Fruit fly (Drosophila melanogaster): Measurements from ENCODE around the gene CG12795.

The CG12795 gene

DNA sequence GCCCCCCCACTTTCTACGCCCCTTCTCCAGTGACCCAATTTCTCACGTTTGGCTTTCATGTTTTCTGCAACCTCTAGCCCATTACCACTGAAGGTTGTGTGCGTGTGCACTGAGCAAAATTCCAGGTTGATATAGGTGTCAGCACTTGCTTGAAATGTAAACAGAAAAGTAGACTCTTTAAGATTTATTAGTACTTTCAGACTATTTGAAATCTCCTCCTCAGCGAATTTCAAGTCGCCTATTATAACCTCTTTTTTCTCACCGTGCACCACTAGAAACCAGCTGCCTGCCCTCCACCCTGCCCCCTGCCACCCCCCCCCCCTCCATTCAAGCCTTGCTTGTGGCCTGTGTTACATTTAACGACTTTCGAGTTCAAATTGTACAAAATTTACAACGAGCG, 17.2 kb upstream of the CG12795 start (continued):
- no peak for TF ChIP-seq CG15073 (GFP tag; optimal IDR thresholded peaks at IDR 0.05)
- peak; percentile 59 for TF ChIP-seq ase (GFP tag; IDR thresholded peaks at IDR 0.05)
- peak; percentile 85 for TF ChIP-seq sens (GFP tag)
- peak; percentile 33 for TF ChIP-seq Hr3 (GFP tag; optimal IDR thresholded peaks at IDR 0.05)
- TF ChIP-seq CG16863 (GFP tag; optimal IDR thresholded peaks at IDR 0.05): no peak
- TF ChIP-seq Nf-YA (GFP tag; IDR thresholded peaks at IDR 0.05): peak; percentile 54
- TF ChIP-seq Sry-δ (GFP tag; optimal IDR thresholded peaks at IDR 0.05): no peak
- TF ChIP-seq CG1529 (GFP tag; optimal IDR thresholded peaks at IDR 0.05): no peak
- TF ChIP-seq sob (GFP tag; IDR thresholded peaks at IDR 0.05): no peak
- no peak for TF ChIP-seq fd3F (GFP tag; optimal IDR thresholded peaks at IDR 0.05)
- TF ChIP-seq CG10462 (GFP tag; optimal IDR thresholded peaks at IDR 0.05): no peak
- TF ChIP-seq btn (GFP tag; optimal IDR thresholded peaks at IDR 0.05): no peak
- peak; percentile 54 for TF ChIP-seq CG2678 (tag; optimal IDR thresholded peaks at IDR 0.05)
- TF ChIP-seq so (GFP tag; IDR thresholded peaks at IDR 0.05): no peak
- TF ChIP-seq ERR (GFP tag; optimal IDR thresholded peaks at IDR 0.05): no peak
- TF ChIP-seq h (optimal IDR thresholded peaks at IDR 0.05): no peak
- TF ChIP-seq CG17186 (GFP tag; optimal IDR thresholded peaks at IDR 0.05): no peak
- peak; percentile 52 for TF ChIP-seq Blimp-1 (GFP tag; optimal IDR thresholded peaks at IDR 0.05)
- peak; percentile 36 for TF ChIP-seq jumu (GFP tag; optimal IDR thresholded peaks at IDR 0.05)
- TF ChIP-seq ro (GFP tag; IDR thresholded peaks at IDR 0.05): no peak
- no peak for TF ChIP-seq unc-4 (GFP tag; IDR thresholded peaks at IDR 0.05; ENCODE audit: partially characterized antibody)
- TF ChIP-seq CG15479 (GFP tag; optimal IDR thresholded peaks at IDR 0.05): no peak
- TF ChIP-seq fd102C (GFP tag; optimal IDR thresholded peaks at IDR 0.05): no peak
- no peak for TF ChIP-seq CG8089 (GFP tag; optimal IDR thresholded peaks at IDR 0.05)
- TF ChIP-seq CG34376 (GFP tag; optimal IDR thresholded peaks at IDR 0.05): no peak
- no peak for TF ChIP-seq scrt (GFP tag; optimal IDR thresholded peaks at IDR 0.05)
- no peak for TF ChIP-seq Atf3 (GFP tag; optimal IDR thresholded peaks at IDR 0.05)
- TF ChIP-seq pros (GFP tag; optimal IDR thresholded peaks at IDR 0.05): no peak
- no peak for TF ChIP-seq br (optimal IDR thresholded peaks at IDR 0.05)
- TF ChIP-seq disco-r (GFP tag; optimal IDR thresholded peaks at IDR 0.05): no peak
- peak; percentile 63 for TF ChIP-seq phol (tag; optimal IDR thresholded peaks at IDR 0.05)
- TF ChIP-seq Eip74EF (GFP tag; optimal IDR thresholded peaks at IDR 0.05): no peak
- no peak for TF ChIP-seq dati (GFP tag; IDR thresholded peaks at IDR 0.05)
- TF ChIP-seq gcm2 (GFP tag; optimal IDR thresholded peaks at IDR 0.05): no peak
- TF ChIP-seq H15 (GFP tag; IDR thresholded peaks at IDR 0.05): peak; percentile 72
- TF ChIP-seq ftz-f1 (GFP tag; optimal IDR thresholded peaks at IDR 0.05): no peak
- TF ChIP-seq Drgx (GFP tag; IDR thresholded peaks at IDR 0.05): peak; percentile 47; the same call in 1 of the 2 replicates
- no peak for TF ChIP-seq CG14860 (GFP tag; IDR thresholded peaks at IDR 0.05; ENCODE audit: partially characterized antibody)
- TF ChIP-seq zfh2 (GFP tag; optimal IDR thresholded peaks at IDR 0.05): no peak
- TF ChIP-seq CTCF (GFP tag; optimal IDR thresholded peaks at IDR 0.05): no peak
- no peak for TF ChIP-seq ac (GFP tag; optimal IDR thresholded peaks at IDR 0.05)
- no peak for TF ChIP-seq pzg (GFP tag; optimal IDR thresholded peaks at IDR 0.05)
- TF ChIP-seq Dref (GFP tag; IDR thresholded peaks at IDR 0.05): no peak
- TF ChIP-seq pita (GFP tag; optimal IDR thresholded peaks at IDR 0.05): no peak
- TF ChIP-seq prd (optimal IDR thresholded peaks at IDR 0.05): no peak
- peak; percentile 76 for TF ChIP-seq prd (GFP tag; IDR thresholded peaks at IDR 0.05)
- no peak for TF ChIP-seq CG7271 (tag; optimal IDR thresholded peaks at IDR 0.05)
- no peak for TF ChIP-seq bigmax (GFP tag; optimal IDR thresholded peaks at IDR 0.05)
- peak in 1 of 3 experiments; percentile 49 for TF ChIP-seq lola (GFP tag; optimal IDR thresholded peaks at IDR 0.05)
- no peak for TF ChIP-seq Lhr (GFP tag; optimal IDR thresholded peaks at IDR 0.05)
- no peak for TF ChIP-seq eyg (GFP tag; optimal IDR thresholded peaks at IDR 0.05)
- TF ChIP-seq Spps (tag; optimal IDR thresholded peaks at IDR 0.05): no peak
- peak; percentile 26 for TF ChIP-seq Chrac-16 (GFP tag; optimal IDR thresholded peaks at IDR 0.05)
- TF ChIP-seq E2f1 (GFP tag; IDR thresholded peaks at IDR 0.05): peak; percentile 39; the same call in 1 of the 2 replicates
